Fruit fly (Drosophila melanogaster) whole organism, embryonic: ENCODE data around the gene CG34056.
A peak's percentile ranks its signal among the peaks of the same experiment; 100 is the strongest.

Source experiments
- B-H1 ChIP-seq: fragments of 200-800 bp; sonication (Bioruptor generic); IDR thresholded peaks from 3 replicates; pipeline ENCODE4 v1.3.6; 2022; ENCODE audit warnings: missing biosample characterization, missing genetic modification characterization
- B-H2 ChIP-seq: fragments of 200-800 bp; sonication (Bioruptor generic); optimal IDR thresholded peaks from 2 replicates; lab custom pipeline; 2018; ENCODE audit warnings: missing biosample characterization, mild to moderate bottlenecking, missing genetic modification characterization
- Bgb ChIP-seq: fragments of 200-800 bp; sonication (Bioruptor generic); IDR thresholded peaks from 2 replicates; pipeline ENCODE4 v1.3.6; 2022; ENCODE audit warnings: missing biosample characterization, missing genetic modification characterization; ENCODE audit not compliant: partially characterized antibody
- CG10267 ChIP-seq: fragments of 200-800 bp; sonication (Bioruptor generic); optimal IDR thresholded peaks from 2 replicates; lab custom pipeline; 2018; ENCODE audit warnings: missing biosample characterization, mild to moderate bottlenecking, missing genetic modification characterization, moderate library complexity
- CG10274 ChIP-seq: fragments of 200-800 bp; sonication (Bioruptor generic); optimal IDR thresholded peaks from 3 replicates; lab custom pipeline; 2017; ENCODE audit warnings: missing biosample characterization, mild to moderate bottlenecking, missing genetic modification characterization
- CG10431 ChIP-seq: fragments of 200-800 bp; sonication (Bioruptor generic); optimal IDR thresholded peaks from 3 replicates; lab custom pipeline; 2018; ENCODE audit warnings: missing biosample characterization, mild to moderate bottlenecking, missing genetic modification characterization
- CG10462 ChIP-seq: fragments of 200-800 bp; sonication (Bioruptor generic); optimal IDR thresholded peaks from 2 replicates; lab custom pipeline; 2016; ENCODE audit warnings: missing biosample characterization, missing genetic modification characterization
- CG11560 ChIP-seq: fragments of 200-800 bp; sonication (Bioruptor generic); IDR thresholded peaks from 3 replicates; pipeline ENCODE4 v1.3.6; 2022; ENCODE audit warnings: missing biosample characterization, missing genetic modification characterization
- CG12104 ChIP-seq: fragments of 200-800 bp; sonication (Bioruptor generic); optimal IDR thresholded peaks from 3 replicates; lab custom pipeline; 2016; ENCODE audit warnings: missing biosample characterization, missing genetic modification characterization
- CG12155 ChIP-seq: fragments of 200-800 bp; sonication (Bioruptor generic); optimal IDR thresholded peaks from 3 replicates; lab custom pipeline; 2016; ENCODE audit warnings: missing biosample characterization, missing genetic modification characterization
- CG12659 ChIP-seq: fragments of 200-800 bp; sonication (Bioruptor generic); optimal IDR thresholded peaks from 3 replicates; lab custom pipeline; 2017; ENCODE audit warnings: mild to moderate bottlenecking, missing biosample characterization, missing genetic modification reagents, missing genetic modification characterization
- CG13296 ChIP-seq: fragments of 200-800 bp; sonication (Bioruptor generic); optimal IDR thresholded peaks from 3 replicates; lab custom pipeline; 2018; ENCODE audit warnings: missing biosample characterization, mild to moderate bottlenecking, missing genetic modification characterization
- CG14667 ChIP-seq: fragments of 200-800 bp; sonication (Bioruptor generic); IDR thresholded peaks from 2 replicates; pipeline ENCODE4 v1.3.6; 2022; ENCODE audit warnings: missing biosample characterization, missing genetic modification characterization
- CG14965 ChIP-seq: fragments of 200-800 bp; sonication (Bioruptor generic); optimal IDR thresholded peaks from 2 replicates; lab custom pipeline; 2016; ENCODE audit warnings: missing biosample characterization, missing genetic modification characterization, borderline replicate concordance
- CG15601 ChIP-seq: fragments of 200-800 bp; sonication (Bioruptor generic); optimal IDR thresholded peaks from 3 replicates; lab custom pipeline; 2019; ENCODE audit warnings: missing biosample characterization, mild to moderate bottlenecking, missing genetic modification characterization, moderate library complexity
- CG18599 ChIP-seq: fragments of 200-800 bp; sonication (Bioruptor generic); optimal IDR thresholded peaks from 3 replicates; lab custom pipeline; 2017; ENCODE audit warnings: missing biosample characterization, missing genetic modification characterization, mild to moderate bottlenecking, moderate library complexity, missing genetic modification reagents
- CG2199 ChIP-seq: fragments of 200-800 bp; sonication (Bioruptor generic); IDR thresholded peaks from 3 replicates; pipeline ENCODE4 v1.3.6; 2022; ENCODE audit warnings: missing biosample characterization, missing genetic modification characterization
- CG34422 ChIP-seq: fragments of 200-800 bp; sonication (Bioruptor generic); IDR thresholded peaks from 3 replicates; pipeline ENCODE4 v1.3.6; 2022; ENCODE audit warnings: missing biosample characterization, missing genetic modification characterization
- CG3995 ChIP-seq: fragments of 200-800 bp; sonication (Bioruptor generic); optimal IDR thresholded peaks from 3 replicates; lab custom pipeline; 2016; ENCODE audit warnings: missing biosample characterization, missing genetic modification characterization
- CG4328 ChIP-seq: fragments of 200-800 bp; sonication (Bioruptor generic); optimal IDR thresholded peaks from 3 replicates; lab custom pipeline; 2017; ENCODE audit warnings: missing biosample characterization, missing genetic modification reagents, missing genetic modification characterization
- CG7271 ChIP-seq: fragments of 200-800 bp; sonication (Bioruptor generic); optimal IDR thresholded peaks from 2 replicates; lab custom pipeline; 2018; ENCODE audit warnings: missing biosample characterization, mild to moderate bottlenecking, missing genetic modification characterization, moderate library complexity
- CG7556 ChIP-seq: fragments of 200-800 bp; sonication (Bioruptor generic); optimal IDR thresholded peaks from 2 replicates; lab custom pipeline; 2017; ENCODE audit warnings: missing biosample characterization, mild to moderate bottlenecking, missing genetic modification characterization
- CG8765 ChIP-seq: fragments of 200-800 bp; sonication (Bioruptor generic); IDR thresholded peaks from 2 replicates; pipeline ENCODE4 v1.3.6; 2022; ENCODE audit warnings: missing biosample characterization, missing genetic modification characterization
- CG8924 ChIP-seq: fragments of 200-800 bp; optimal IDR thresholded peaks from 3 replicates; lab custom pipeline; 2019; ENCODE audit warnings: missing biosample characterization, mild to moderate bottlenecking, missing genetic modification characterization, moderate library complexity
- CG8944 ChIP-seq: fragments of 200-800 bp; sonication (Bioruptor generic); optimal IDR thresholded peaks from 3 replicates; lab custom pipeline; 2016; ENCODE audit warnings: missing biosample characterization, missing genetic modification characterization
- Drgx ChIP-seq: fragments of 200-800 bp; sonication (Bioruptor generic); IDR thresholded peaks from 2 replicates; pipeline ENCODE4 v1.3.6; 2022; ENCODE audit warnings: missing biosample characterization, missing genetic modification characterization
- E2f1 ChIP-seq: fragments of 200-800 bp; sonication (Bioruptor generic); IDR thresholded peaks from 2 replicates; pipeline ENCODE4 v1.3.6; 2022; ENCODE audit warnings: missing biosample characterization, missing genetic modification characterization
- HLHmδ ChIP-seq: fragments of 200-800 bp; sonication (Bioruptor generic); optimal IDR thresholded peaks from 2 replicates; lab custom pipeline; 2018; ENCODE audit warnings: missing biosample characterization, mild to moderate bottlenecking, missing genetic modification characterization, moderate library complexity
- Hmr ChIP-seq: fragments of 200-800 bp; sonication (Bioruptor generic); optimal IDR thresholded peaks from 3 replicates; lab custom pipeline; 2017; ENCODE audit warnings: mild to moderate bottlenecking, missing biosample characterization, missing genetic modification reagents, missing genetic modification characterization
- Hr3 ChIP-seq: fragments of 200-800 bp; sonication (Bioruptor generic); optimal IDR thresholded peaks from 3 replicates; lab custom pipeline; 2016; ENCODE audit warnings: missing biosample characterization, missing genetic modification characterization
- Mrtf ChIP-seq: fragments of 200-800 bp; sonication (Bioruptor generic); IDR thresholded peaks from 3 replicates; pipeline ENCODE4 v1.3.6; 2022; ENCODE audit warnings: missing biosample characterization, missing genetic modification characterization
- Myb ChIP-seq: fragments of 200-800 bp; sonication (Bioruptor generic); optimal IDR thresholded peaks from 2 replicates; lab custom pipeline; 2016; ENCODE audit warnings: missing biosample characterization, missing genetic modification characterization
- Nf-YB ChIP-seq: fragments of 200-800 bp; sonication (Bioruptor generic); optimal IDR thresholded peaks from 3 replicates; lab custom pipeline; 2019; ENCODE audit warnings: missing biosample characterization, mild to moderate bottlenecking, missing genetic modification characterization, moderate library complexity
- Opbp ChIP-seq: fragments of 200-800 bp; sonication (Bioruptor generic); IDR thresholded peaks from 3 replicates; pipeline ENCODE4 v1.3.6; 2022; ENCODE audit warnings: missing biosample characterization, missing genetic modification characterization; ENCODE audit not compliant: partially characterized antibody
- Poxn ChIP-seq: fragments of 200-800 bp; sonication (Bioruptor generic); IDR thresholded peaks from 2 replicates; pipeline ENCODE4 v1.3.6; 2022; ENCODE audit warnings: missing biosample characterization, missing genetic modification characterization
- TFAM ChIP-seq: fragments of 200-800 bp; sonication (Bioruptor generic); optimal IDR thresholded peaks from 2 replicates; lab custom pipeline; 2017; ENCODE audit warnings: missing biosample characterization, missing genetic modification characterization, inconsistent platforms
- YL-1 ChIP-seq: fragments of 200-800 bp; sonication (Bioruptor generic); optimal IDR thresholded peaks from 3 replicates; lab custom pipeline; 2017; ENCODE audit warnings: missing biosample characterization, mild to moderate bottlenecking, missing genetic modification characterization
- cad ChIP-seq: fragments of >200 bp; optimal IDR thresholded peaks from 2 replicates; lab custom pipeline; 2017; ENCODE audit warnings: missing biosample characterization, missing genetic modification characterization
- dati ChIP-seq: fragments of 200-800 bp; sonication (Bioruptor generic); IDR thresholded peaks from 2 replicates; pipeline ENCODE4 v1.3.6; 2022; ENCODE audit warnings: missing biosample characterization, missing genetic modification characterization
- ewg ChIP-seq: fragments of 200-800 bp; sonication (Bioruptor generic); optimal IDR thresholded peaks from 3 replicates; lab custom pipeline; 2017; ENCODE audit warnings: mild to moderate bottlenecking, missing biosample characterization, missing genetic modification reagents, missing genetic modification characterization
- fd64A ChIP-seq: fragments of 200-800 bp; sonication (Bioruptor generic); optimal IDR thresholded peaks from 3 replicates; lab custom pipeline; 2018; ENCODE audit warnings: missing biosample characterization, mild to moderate bottlenecking, missing genetic modification characterization
- kay ChIP-seq: fragments of 200-800 bp; sonication (Bioruptor generic); optimal IDR thresholded peaks from 2 replicates; lab custom pipeline; 2016; ENCODE audit warnings: missing biosample characterization, missing genetic modification characterization
- lab ChIP-seq: fragments of 200-800 bp; sonication (Bioruptor generic); optimal IDR thresholded peaks from 3 replicates; lab custom pipeline; 2017; ENCODE audit warnings: missing biosample characterization, missing genetic modification characterization, mild to moderate bottlenecking, moderate library complexity, missing genetic modification reagents
- mam ChIP-seq: fragments of 200-800 bp; sonication (Bioruptor generic); optimal IDR thresholded peaks from 3 replicates; lab custom pipeline; 2016; ENCODE audit warnings: missing biosample characterization, missing genetic modification characterization
- p53 ChIP-seq: fragments of 200-800 bp; sonication (Bioruptor generic); optimal IDR thresholded peaks from 2 replicates; lab custom pipeline; 2016; ENCODE audit warnings: missing biosample characterization, missing genetic modification characterization
- psq ChIP-seq: fragments of 200-800 bp; sonication (Bioruptor generic); optimal IDR thresholded peaks from 2 replicates; lab custom pipeline; 2017; ENCODE audit warnings: missing biosample characterization, missing genetic modification characterization
- repo ChIP-seq: fragments of 200-800 bp; sonication (Bioruptor generic); optimal IDR thresholded peaks from 2 replicates; lab custom pipeline; 2016; ENCODE audit warnings: missing biosample characterization, missing genetic modification characterization
- slbo ChIP-seq: fragments of 200-800 bp; sonication (Bioruptor generic); IDR thresholded peaks from 2 replicates; pipeline ENCODE4 v1.3.6; 2022; ENCODE audit warnings: missing biosample characterization, missing genetic modification characterization
- tll ChIP-seq, 2 experiments: fragments of 200-800 bp in 1 of 2; fragments of >200 bp in 1 of 2; sonication (Bioruptor generic) in 1 of 2; optimal IDR thresholded peaks; 2 replicates each; lab custom pipeline; 2017 to 2019; ENCODE audit warnings: missing biosample characterization in 2 of 2, missing genetic modification characterization in 2 of 2, mild to moderate bottlenecking in 1 of 2, moderate library complexity in 1 of 2
- zen2 ChIP-seq: fragments of 200-800 bp; sonication (Bioruptor generic); IDR thresholded peaks from 3 replicates; pipeline ENCODE4 v1.3.6; 2022; ENCODE audit warnings: missing biosample characterization, missing genetic modification characterization; ENCODE audit not compliant: partially characterized antibody

The CG34056 gene

dm6 chr3L:908508-909162 lies 12.9 kb downstream of the CG34056 start, which contains the start of gene nerfin-1 (continued):
- TF ChIP-seq tll (GFP tag; optimal IDR thresholded peaks at IDR 0.05; lab: Kevin White, UChicago) (peak in 1 of 2 experiments; percentile 68), CG10267 (tag; lab: Kevin White, UChicago) (no peak), cad (GFP tag; lab: Kevin White, UChicago) (no peak), CG8765 (GFP tag; lab: Robert Waterston, UW) (no peak), CG4328 (GFP tag; lab: Kevin White, UChicago) (no peak), CG8924 (tag; lab: Kevin White, UChicago) (peak; percentile 24), Myb (GFP tag; lab: Kevin White, UChicago) (no peak), fd64A (GFP tag; lab: Kevin White, UChicago) (no peak), HLHmδ (GFP tag; lab: Kevin White, UChicago) (no peak), CG18599 (peak; percentile 14), Hr3 (GFP tag; lab: Kevin White, UChicago) (peak; percentile 27), CG14965 (GFP tag; lab: Kevin White, UChicago) (no peak), Nf-YB (GFP tag; lab: Kevin White, UChicago) (no peak), Bgb (no peak), E2f1 (GFP tag; lab: Robert Waterston, UW) (no peak), kay (no peak), slbo (GFP tag; lab: Robert Waterston, UW) (0 out of 2 replicates have a peak, but pooled peaks have one; percentile 6), B-H1 (no peak), CG34422 (GFP tag; lab: Robert Waterston, UW) (no peak), TFAM (no peak), Hmr (GFP tag; lab: Kevin White, UChicago) (peak; percentile 14), Opbp (GFP tag; lab: Robert Waterston, UW) (no peak), CG12104 (no peak), CG10431 (GFP tag; lab: Kevin White, UChicago) (no peak), Mrtf (GFP tag; lab: Robert Waterston, UW) (no peak), Poxn (no peak), CG8944 (GFP tag; lab: Kevin White, UChicago) (no peak), mam (GFP tag; lab: Kevin White, UChicago) (no peak), CG7271 (tag; lab: Kevin White, UChicago) (no peak), p53 (GFP tag; lab: Kevin White, UChicago) (no peak), dati (GFP tag; lab: Robert Waterston, UW) (no peak), B-H2 (no peak), lab (GFP tag; lab: Kevin White, UChicago) (peak; percentile 33), CG2199 (GFP tag; lab: Robert Waterston, UW) (no peak), CG10274 (GFP tag; lab: Kevin White, UChicago) (no peak), CG3995 (no peak), CG14667 (GFP tag; lab: Robert Waterston, UW) (no peak), CG12659 (GFP tag; lab: Kevin White, UChicago) (peak; percentile 14), psq (GFP tag; lab: Kevin White, UChicago) (no peak), repo (GFP tag; lab: Kevin White, UChicago) (no peak), CG7556 (GFP tag; lab: Kevin White, UChicago) (peak; percentile 66), CG10462 (GFP tag; lab: Kevin White, UChicago) (no peak), CG12155 (GFP tag; lab: Kevin White, UChicago) (no peak), Drgx (GFP tag; lab: Robert Waterston, UW) (no peak), ewg (GFP tag; lab: Kevin White, UChicago) (no peak), CG13296 (no peak), CG11560 (tag; lab: Robert Waterston, UW) (no peak), zen2 (GFP tag; lab: Robert Waterston, UW) (no peak), CG15601 (no peak), YL-1 (GFP tag; lab: Kevin White, UChicago) (no peak)
